Fruit fly (Drosophila melanogaster) whole organism, adult: ENCODE results near the gene CG9184.

Experiments
- CG12768 ChIP-seq: fragments of 200-800 bp; sonication (Bioruptor generic); optimal IDR thresholded peaks from 2 replicates; lab custom pipeline; 2017; ENCODE audit warnings: missing biosample characterization, missing genetic modification characterization, mild to moderate bottlenecking, moderate library complexity, missing genetic modification reagents
- CG14711 ChIP-seq: fragments of 200-800 bp; sonication (Bioruptor generic); optimal IDR thresholded peaks from 2 replicates; lab custom pipeline; 2018; ENCODE audit warnings: missing biosample characterization, mild to moderate bottlenecking, missing genetic modification characterization, moderate library complexity
- Crg-1 ChIP-seq: fragments of 200-800 bp; sonication (Bioruptor generic); optimal IDR thresholded peaks from 2 replicates; lab custom pipeline; 2016; ENCODE audit warnings: missing biosample characterization, missing genetic modification characterization
- cic ChIP-seq: fragments of 200-800 bp; sonication (Bioruptor generic); optimal IDR thresholded peaks from 2 replicates; lab custom pipeline; 2017; ENCODE audit warnings: missing biosample characterization, mild to moderate bottlenecking, missing genetic modification characterization, moderate library complexity
- cnc ChIP-seq, 2 experiments: fragments of >200 bp; optimal IDR thresholded peaks; 2 replicates each; lab custom pipeline; 2017
- kay ChIP-seq: fragments of 200-800 bp; sonication (Bioruptor generic); peaks from one replicate; lab custom pipeline; 2016; ENCODE audit warnings: missing biosample characterization, missing genetic modification characterization, borderline replicate concordance
- pad ChIP-seq: fragments of 200-800 bp; sonication (Bioruptor generic); optimal IDR thresholded peaks from 3 replicates; lab custom pipeline; 2017; ENCODE audit warnings: missing biosample characterization, missing genetic modification characterization, mild to moderate bottlenecking, moderate library complexity, missing genetic modification reagents

dm6 chr3L:1330420-1330819, 7.8 kb upstream of the CG9184 start:
- no peak for TF ChIP-seq CG14711 (tag; lab: Kevin White, UChicago)
- TF ChIP-seq kay: no peak
- no peak for TF ChIP-seq cnc (optimal IDR thresholded peaks at IDR 0.05; lab: Kevin White, UChicago)
- TF ChIP-seq cic (GFP tag; lab: Kevin White, UChicago): no peak
- TF ChIP-seq pad (GFP tag; lab: Kevin White, UChicago): no peak
- TF ChIP-seq CG12768 (GFP tag; lab: Kevin White, UChicago): no peak
- TF ChIP-seq Crg-1 (GFP tag; lab: Kevin White, UChicago): no peak
